Fruit fly (Drosophila melanogaster) whole organism, pupa: ENCODE data around the gene CG46280.

Experiments
- CG12605 ChIP-seq: fragments of 200-800 bp; sonication (Bioruptor generic); IDR thresholded peaks from 2 replicates; pipeline ENCODE4 v1.3.6; 2022; ENCODE audit warnings: missing biosample characterization, missing genetic modification characterization
- CG13204 ChIP-seq: fragments of 200-800 bp; sonication (Bioruptor generic); optimal IDR thresholded peaks from 2 replicates; lab custom pipeline; 2018; ENCODE audit warnings: missing biosample characterization, mild to moderate bottlenecking, missing genetic modification characterization, moderate library complexity
- CG14655 ChIP-seq: fragments of 200-800 bp; sonication (Bioruptor generic); optimal IDR thresholded peaks from 3 replicates; lab custom pipeline; 2017; ENCODE audit warnings: mild to moderate bottlenecking, missing biosample characterization, missing genetic modification reagents, missing genetic modification characterization
- CG15710 ChIP-seq: fragments of 200-800 bp; sonication (Bioruptor generic); optimal IDR thresholded peaks from 2 replicates; lab custom pipeline; 2018; ENCODE audit warnings: missing biosample characterization, mild to moderate bottlenecking, missing genetic modification characterization, moderate library complexity
- CG17806 ChIP-seq: fragments of 200-800 bp; sonication (Bioruptor generic); optimal IDR thresholded peaks from 2 replicates; lab custom pipeline; 2018; ENCODE audit warnings: missing biosample characterization, mild to moderate bottlenecking, missing genetic modification characterization, moderate library complexity
- CG34367 ChIP-seq: fragments of 200-800 bp; sonication (Bioruptor generic); optimal IDR thresholded peaks from 2 replicates; lab custom pipeline; 2018; ENCODE audit warnings: missing biosample characterization, mild to moderate bottlenecking, missing genetic modification characterization
- CG8159 ChIP-seq: fragments of 200-800 bp; sonication (Bioruptor generic); optimal IDR thresholded peaks from 3 replicates; lab custom pipeline; 2018; ENCODE audit warnings: missing biosample characterization, mild to moderate bottlenecking, missing genetic modification characterization, moderate library complexity
- CG8301 ChIP-seq: fragments of 200-800 bp; sonication (Bioruptor generic); optimal IDR thresholded peaks from 2 replicates; lab custom pipeline; 2018; ENCODE audit warnings: missing biosample characterization, mild to moderate bottlenecking, missing genetic modification characterization
- D1 ChIP-seq: fragments of 200-800 bp; sonication (Bioruptor generic); optimal IDR thresholded peaks from 2 replicates; lab custom pipeline; 2018; ENCODE audit warnings: missing biosample characterization, mild to moderate bottlenecking, missing genetic modification characterization, moderate library complexity
- EcR ChIP-seq: fragments of 200-800 bp; sonication (Bioruptor generic); optimal IDR thresholded peaks from 3 replicates; lab custom pipeline; 2019; ENCODE audit warnings: missing biosample characterization, missing genetic modification characterization, mild to moderate bottlenecking, moderate library complexity, missing genetic modification reagents
- Pif1A ChIP-seq: fragments of 200-800 bp; sonication (Bioruptor generic); optimal IDR thresholded peaks from 3 replicates; lab custom pipeline; 2016; ENCODE audit warnings: missing biosample characterization, missing genetic modification characterization
- fd96Ca ChIP-seq: fragments of 200-800 bp; sonication (Bioruptor generic); IDR thresholded peaks from 3 replicates; pipeline ENCODE4 v1.3.6; 2022; ENCODE audit warnings: missing biosample characterization, missing genetic modification characterization
- rn ChIP-seq: fragments of 200-800 bp; sonication (Bioruptor generic); IDR thresholded peaks from 2 replicates; pipeline ENCODE4 v1.3.6; 2022; ENCODE audit warnings: missing biosample characterization, missing genetic modification characterization

DNA sequence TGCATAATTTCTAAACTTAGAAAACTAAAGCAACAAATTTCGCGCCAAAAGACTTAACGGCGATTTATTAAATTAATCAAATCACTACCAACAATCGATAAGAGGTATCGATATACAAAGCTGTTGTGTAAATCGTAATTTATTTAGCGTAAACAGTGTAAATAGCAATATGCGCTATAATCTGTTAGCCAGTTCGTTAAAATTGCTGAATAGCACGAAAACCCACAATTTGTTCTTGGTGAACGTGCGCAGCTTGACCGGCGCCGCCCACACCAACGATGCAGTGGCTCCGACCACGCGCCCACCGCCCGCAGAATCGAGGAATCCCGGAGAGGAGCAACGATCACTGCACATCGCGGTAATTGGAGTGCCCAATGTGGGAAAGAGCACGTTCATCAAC is 34.9 kb downstream of the CG46280 start, which contains the start of gene CG7488:
- no peak for TF ChIP-seq CG13204 (GFP tag; lab: Kevin White, UChicago)
- no peak for TF ChIP-seq CG12605 (GFP tag; lab: Robert Waterston, UW)
- TF ChIP-seq CG8301 (tag; lab: Kevin White, UChicago): no peak
- TF ChIP-seq rn: no peak
- TF ChIP-seq D1 (tag; lab: Kevin White, UChicago): no peak
- TF ChIP-seq fd96Ca (GFP tag; lab: Robert Waterston, UW): no peak
- no peak for TF ChIP-seq EcR (GFP tag; lab: Kevin White, UChicago)
- TF ChIP-seq CG34367 (tag; lab: Kevin White, UChicago): no peak
- TF ChIP-seq CG15710 (tag; lab: Kevin White, UChicago): no peak
- no peak for TF ChIP-seq CG8159 (tag; lab: Kevin White, UChicago)
- TF ChIP-seq CG17806 (tag; lab: Kevin White, UChicago): no peak
- TF ChIP-seq CG14655: no peak
- no peak for TF ChIP-seq Pif1A (GFP tag; lab: Kevin White, UChicago)
